Worm (Caenorhabditis elegans): ENCODE measurements around the gene C05B5.2.

DNA sequence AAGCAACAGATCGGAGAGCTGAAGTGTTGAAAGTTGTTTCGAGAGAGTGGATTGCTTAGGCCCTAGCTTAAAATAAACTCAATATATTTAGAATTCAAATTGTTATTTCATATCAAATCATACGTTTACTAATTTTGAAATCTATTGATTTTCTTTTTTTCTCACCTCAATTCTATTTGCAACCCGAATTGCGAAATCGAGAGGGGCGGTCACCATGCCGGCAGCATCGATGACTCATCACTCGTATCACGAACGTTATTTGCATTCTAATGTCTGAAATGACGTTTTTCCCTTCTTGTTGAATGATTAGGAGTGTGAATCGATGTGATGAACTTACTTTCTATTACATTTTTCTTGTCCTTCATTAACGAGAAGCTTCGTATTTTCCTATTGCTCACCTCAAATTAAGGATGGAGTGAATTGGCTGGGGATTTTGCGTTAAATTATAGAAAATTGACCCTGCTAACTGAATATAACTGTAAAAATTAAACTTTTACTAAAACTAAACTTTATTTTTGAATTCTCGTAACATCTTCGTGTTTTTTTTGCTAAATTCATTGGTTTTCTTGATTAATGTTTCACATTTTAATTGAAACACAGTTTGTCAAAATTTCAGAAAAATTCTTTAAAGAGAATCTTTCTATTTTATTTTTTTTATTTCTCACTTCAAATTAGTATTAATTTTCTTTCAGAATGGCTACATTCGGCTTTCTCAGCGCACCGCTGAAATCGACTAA is 43.5 kb downstream of the C05B5.2 start, which contains the start of gene alx-1:
- TF ChIP-seq him-1 (tag; optimal IDR thresholded peaks at IDR 0.05) (no peak), W03F9.2 (tag; optimal IDR thresholded peaks at IDR 0.05) (peak; percentile 19)
